Worm (Caenorhabditis elegans): Measurements from ENCODE around the gene F22E5.11.
"Not testable (repeated sequence)": the region's sequence is repeated elsewhere in the genome, so short reads cannot be mapped to it uniquely, and the experiment has no call there.

F22E5.11 gene

ce11 chrII:2610202-2610912 lies 34.0 kb downstream of the F22E5.11 start, which contains the start of gene sri-38:
sri-38 (plus strand) TSS chrII:2610862.
- TF ChIP-seq elt-2 (tag; optimal IDR thresholded peaks at IDR 0.05) (peak; percentile 98), jun-1 (tag; optimal IDR thresholded peaks at IDR 0.05) (peak; percentile 53), lin-14 (GFP tag; optimal IDR thresholded peaks at IDR 0.05) (no peak), lsy-2 (tag; optimal IDR thresholded peaks at IDR 0.05) (no peak), mdl-1 (tag; optimal IDR thresholded peaks at IDR 0.05) (no peak)

ce11 chrII:2605319-2605718 lies 39.1 kb downstream of the F22E5.11 start, which contains the start of gene sri-77:
sri-77 (minus strand) TSS chrII:2605419.
- TF ChIP-seq efl-1 (optimal IDR thresholded peaks at IDR 0.05) (no peak), efl-1 (GFP tag; optimal IDR thresholded peaks at IDR 0.05 in 1 of 2) (peak in 1 of 2 experiments; percentile 8), unc-98 (GFP tag; IDR thresholded peaks at IDR 0.05) (no peak), aha-1 (tag; optimal IDR thresholded peaks at IDR 0.05) (no peak), ztf-4 (tag; optimal IDR thresholded peaks at IDR 0.05) (no peak)

ce11 chrII:2600931-2601330 lies 43.5 kb downstream of the F22E5.11 start:
- TF ChIP-seq hlh-17 (GFP tag; optimal IDR thresholded peaks at IDR 0.05; ENCODE audit: borderline replicate concordance) (no peak), ets-5 (GFP tag; IDR thresholded peaks at IDR 0.05) (no peak), ama-1 (optimal IDR thresholded peaks at IDR 0.05) (no peak), nhr-19 (GFP tag; conservative IDR thresholded peaks at IDR 0.05) (no peak), aly-2 (tag; optimal IDR thresholded peaks at IDR 0.05) (no peak), egl-27 (tag; optimal IDR thresholded peaks at IDR 0.05) (no peak), efl-3 (GFP tag; optimal IDR thresholded peaks at IDR 0.05) (no peak), ztf-11 (tag; optimal IDR thresholded peaks at IDR 0.05) (no peak), elt-3 (tag; optimal IDR thresholded peaks at IDR 0.05) (no peak), mep-1 (tag; optimal IDR thresholded peaks at IDR 0.05) (no peak), pqm-1 (tag; optimal IDR thresholded peaks at IDR 0.05) (no peak), isw-1 (GFP tag; IDR thresholded peaks at IDR 0.05) (no peak), zag-1 (tag; optimal IDR thresholded peaks at IDR 0.05) (no peak), nhr-71 (tag; optimal IDR thresholded peaks at IDR 0.05) (no peak), unc-62 (GFP tag; optimal IDR thresholded peaks at IDR 0.05) (no peak), nhr-77 (tag; optimal IDR thresholded peaks at IDR 0.05) (no peak), sptf-1 (tag; optimal IDR thresholded peaks at IDR 0.05) (no peak), lin-13 (GFP tag; optimal IDR thresholded peaks at IDR 0.05) (no peak), elt-2 (tag; optimal IDR thresholded peaks at IDR 0.05) (no peak)

- not testable (repeated sequence) for TF ChIP-seq unc-86 (tag; optimal IDR thresholded peaks at IDR 0.05); tlp-1 (tag; optimal IDR thresholded peaks at IDR 0.05); unc-98 (GFP tag; IDR thresholded peaks at IDR 0.05)
These were observed 44.2 kb downstream of the F22E5.11 start, which contains the start of gene F33H12.1 for ce11 chrII:2600176-2600575. F33H12.1 (plus strand) TSS chrII:2600476.
